Fruit fly (Drosophila melanogaster): ENCODE data around the gene CG1999.
A peak's percentile ranks its signal among the peaks of the same experiment; 100 is the strongest.

DNA sequence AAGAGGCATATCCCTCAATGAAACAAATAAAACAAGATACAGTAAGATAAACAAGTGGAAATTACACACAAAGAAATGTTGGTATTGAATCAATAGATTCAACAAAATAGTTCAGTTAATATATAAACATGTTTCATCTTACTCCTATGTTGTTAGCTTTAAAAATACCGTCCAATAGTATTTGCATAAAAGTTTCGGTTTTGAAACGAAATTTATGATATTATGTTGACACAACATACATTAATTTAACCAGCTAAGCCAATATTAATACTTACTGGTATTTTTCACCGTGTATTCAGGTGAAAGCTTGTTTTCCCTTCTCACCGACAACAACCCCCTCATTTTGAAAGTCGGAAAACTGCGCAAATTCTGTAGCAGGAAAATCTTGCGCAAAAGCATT is 20.1 kb upstream of the CG1999 start:
- TF ChIP-seq gl (tag; optimal IDR thresholded peaks at IDR 0.05) (no peak), Pif1B (GFP tag; optimal IDR thresholded peaks at IDR 0.05) (no peak), Pif1A (GFP tag; optimal IDR thresholded peaks at IDR 0.05) (no peak), CG14655 (GFP tag; optimal IDR thresholded peaks at IDR 0.05) (peak; percentile 41), EcR (GFP tag; optimal IDR thresholded peaks at IDR 0.05) (no peak), fd96Ca (GFP tag; IDR thresholded peaks at IDR 0.05) (no peak), CG17806 (tag; optimal IDR thresholded peaks at IDR 0.05) (no peak), CG34367 (tag; optimal IDR thresholded peaks at IDR 0.05) (no peak), CG8159 (tag; optimal IDR thresholded peaks at IDR 0.05) (peak; percentile 6), CG8301 (tag; optimal IDR thresholded peaks at IDR 0.05) (peak; percentile 50), CG12605 (GFP tag; IDR thresholded peaks at IDR 0.05) (no peak), CG13204 (GFP tag; optimal IDR thresholded peaks at IDR 0.05) (no peak), CG10348 (GFP tag; IDR thresholded peaks at IDR 0.05) (no peak), CG4496 (GFP tag; IDR thresholded peaks at IDR 0.05) (no peak)
